Worm (Caenorhabditis elegans) whole organism, L1 larva: ENCODE data around the gene F49E11.7.

Source experiments
- ama-1 ChIP-seq: fragments of 150-350 bp; optimal IDR thresholded peaks from 2 replicates; lab custom pipeline; 2014
- ceh-82 ChIP-seq, 3 experiments: fragments of 150-350 bp in 1 of 3; sonication (generic microtip) in 2 of 3; optimal IDR thresholded peaks; 2 replicates each; lab custom pipeline; 2014 to 2017; ENCODE audit warnings: missing biosample characterization in 3 of 3, missing genetic modification characterization in 3 of 3
- dpl-1 ChIP-seq, 3 experiments: fragments of 150-350 bp in 2 of 3; sonication (generic microtip) in 1 of 3; optimal IDR thresholded peaks; 2 replicates each; lab custom pipeline; 2014 to 2017; ENCODE audit warnings: missing biosample characterization in 3 of 3, missing genetic modification characterization in 3 of 3, missing genetic modification reagents in 3 of 3
- isw-1 ChIP-seq: fragments of 200-800 bp; sonication (Bioruptor generic); IDR thresholded peaks from 2 replicates; pipeline ENCODE4 v1.3.6; 2022; ENCODE audit warnings: missing genetic modification characterization, missing compliant biosample characterization
- unc-86 ChIP-seq: sonication (generic microtip); optimal IDR thresholded peaks from 2 replicates; lab custom pipeline; 2016; ENCODE audit warnings: missing genetic modification characterization, missing compliant biosample characterization
- zag-1 ChIP-seq: fragments of 150-350 bp; optimal IDR thresholded peaks from 2 replicates; lab custom pipeline; 2014; ENCODE audit warnings: missing biosample characterization, missing genetic modification characterization

DNA sequence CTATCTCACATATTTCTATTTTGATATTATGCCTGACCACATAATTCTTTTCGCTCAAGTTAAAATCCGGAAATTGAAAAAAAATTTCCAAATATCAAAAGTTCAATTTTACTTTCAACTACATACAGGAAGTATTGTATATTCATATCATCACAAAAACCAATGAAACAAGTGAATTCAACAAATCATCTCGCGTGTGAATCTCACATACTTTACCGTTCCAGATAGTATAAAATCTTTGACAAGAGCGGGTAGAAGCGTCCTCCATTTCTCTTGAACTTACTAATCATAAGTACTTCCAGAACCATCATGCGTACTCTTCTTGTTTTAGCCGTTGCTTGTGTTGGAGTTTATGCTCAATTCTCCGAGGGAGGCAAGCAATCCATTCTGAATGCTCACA lies 18.8 kb downstream of the F49E11.7 start, which contains the start of gene scl-8:
- TF ChIP-seq isw-1 (GFP tag; lab: Robert Waterston, UW) = no peak
- TF ChIP-seq unc-86 (tag; lab: Kevin White, UChicago) = no peak
- no peak for TF ChIP-seq ama-1
- TF ChIP-seq zag-1 (tag; lab: Kevin White, UChicago) = no peak
- TF ChIP-seq ceh-82 (tag; optimal IDR thresholded peaks at IDR 0.05; lab: Kevin White, UChicago) = no peak
- TF ChIP-seq dpl-1 (GFP tag; optimal IDR thresholded peaks at IDR 0.05; lab: Kevin White, UChicago) = no peak
